Worm (Caenorhabditis elegans) whole organism, L4 larva: ENCODE results near the gene sul-1.

Source experiments
- F44E2.7 ChIP-seq: fragments of 200-800 bp; sonication (Bioruptor generic); IDR thresholded peaks from 2 replicates; pipeline ENCODE4 v2.1.2; 2022; ENCODE audit warnings: missing genetic modification characterization, missing compliant biosample characterization
- ZK337.2 ChIP-seq: fragments of 200-800 bp; sonication (Bioruptor generic); IDR thresholded peaks from 2 replicates; pipeline ENCODE4 v1.3.6; 2022; ENCODE audit warnings: missing genetic modification reagents, missing genetic modification characterization, missing compliant biosample characterization
- ZK546.5 ChIP-seq, 2 experiments: sonication (generic microtip); optimal IDR thresholded peaks; 2 replicates each; lab custom pipeline; 2017; ENCODE audit warnings: missing biosample characterization in 2 of 2, missing genetic modification characterization in 2 of 2
- aha-1 ChIP-seq: fragments of 150-350 bp; peaks from one replicate; lab custom pipeline; 2014; ENCODE audit warnings: missing biosample characterization, missing genetic modification characterization
- attf-4 ChIP-seq: sonication (generic microtip); optimal IDR thresholded peaks from 3 replicates; lab custom pipeline; 2017; ENCODE audit warnings: missing biosample characterization, missing genetic modification characterization
- ceh-28 ChIP-seq: fragments of 150-350 bp; optimal IDR thresholded peaks from 2 replicates; lab custom pipeline; 2014; ENCODE audit warnings: missing biosample characterization, missing genetic modification reagents, missing genetic modification characterization
- ceh-44 ChIP-seq: fragments of 200-800 bp; sonication (Bioruptor generic); IDR thresholded peaks from 2 replicates; pipeline ENCODE4 v1.3.6; 2022; ENCODE audit warnings: missing genetic modification reagents, missing genetic modification characterization, missing compliant biosample characterization
- ceh-62 ChIP-seq: sonication (generic microtip); optimal IDR thresholded peaks from 2 replicates; lab custom pipeline; 2017; ENCODE audit warnings: missing biosample characterization, missing genetic modification characterization
- ceh-82 ChIP-seq: sonication (generic microtip); optimal IDR thresholded peaks from 2 replicates; lab custom pipeline; 2017; ENCODE audit warnings: missing biosample characterization, missing genetic modification characterization
- cey-2 ChIP-seq: sonication (generic microtip); optimal IDR thresholded peaks from 3 replicates; lab custom pipeline; 2017; ENCODE audit warnings: missing genetic modification characterization, mild to moderate bottlenecking, missing compliant biosample characterization, antibody characterized with exemption, borderline replicate concordance; ENCODE audit not compliant: insufficient read depth
- daf-16 ChIP-seq, 3 experiments: sonication (generic microtip); optimal IDR thresholded peaks; 2 replicates each; lab custom pipeline; 2016 to 2017; ENCODE audit warnings: missing genetic modification characterization in 3 of 3, missing genetic modification reagents in 3 of 3, mild to moderate bottlenecking in 2 of 3, missing compliant biosample characterization in 2 of 3, missing biosample characterization in 1 of 3, moderate library complexity in 1 of 3
- daf-19 ChIP-seq: fragments of 200-800 bp; sonication (Bioruptor generic); conservative IDR thresholded peaks from 2 replicates; pipeline ENCODE4 v1.3.6; 2022; ENCODE audit warnings: missing genetic modification characterization, missing compliant biosample characterization
- dmd-6 ChIP-seq: fragments of 200-800 bp; sonication (Bioruptor generic); IDR thresholded peaks from 2 replicates; pipeline ENCODE4 v1.3.6; 2022; ENCODE audit warnings: missing genetic modification reagents, missing genetic modification characterization, missing compliant biosample characterization
- duxl-1 ChIP-seq: sonication (generic microtip); optimal IDR thresholded peaks from 2 replicates; lab custom pipeline; 2016; ENCODE audit warnings: mild to moderate bottlenecking, missing genetic modification characterization, moderate library complexity, missing compliant biosample characterization; ENCODE audit not compliant: poor library complexity
- dve-1 ChIP-seq: sonication (generic microtip); optimal IDR thresholded peaks from 2 replicates; lab custom pipeline; 2017; ENCODE audit warnings: antibody characterized with exemption, mild to moderate bottlenecking, missing genetic modification characterization, missing compliant biosample characterization; ENCODE audit not compliant: insufficient read depth
- fkh-10 ChIP-seq: fragments of 150-350 bp; optimal IDR thresholded peaks from 2 replicates; lab custom pipeline; 2014; ENCODE audit warnings: missing biosample characterization, missing genetic modification reagents, missing genetic modification characterization
- gei-8 ChIP-seq: fragments of 200-800 bp; sonication (Bioruptor generic); optimal IDR thresholded peaks from 2 replicates; lab custom pipeline; 2018; ENCODE audit warnings: mild to moderate bottlenecking, missing genetic modification characterization, missing compliant biosample characterization
- hlh-11 ChIP-seq: fragments of 200-800 bp; sonication (Bioruptor generic); optimal IDR thresholded peaks from 2 replicates; lab custom pipeline; 2018; ENCODE audit warnings: mild to moderate bottlenecking, missing genetic modification characterization, missing compliant biosample characterization
- hlh-30 ChIP-seq: sonication (generic microtip); optimal IDR thresholded peaks from 2 replicates; lab custom pipeline; 2017; ENCODE audit warnings: antibody characterized with exemption, mild to moderate bottlenecking, missing genetic modification characterization, missing compliant biosample characterization; ENCODE audit not compliant: insufficient read depth
- jun-1 ChIP-seq: fragments of 150-350 bp; optimal IDR thresholded peaks from 2 replicates; lab custom pipeline; 2014; ENCODE audit warnings: missing biosample characterization, missing genetic modification reagents, missing genetic modification characterization
- lim-7 ChIP-seq: fragments of 200-800 bp; sonication (Bioruptor generic); IDR thresholded peaks from 2 replicates; pipeline ENCODE4 v1.3.6; 2022; ENCODE audit warnings: missing genetic modification characterization, missing compliant biosample characterization
- lin-15B ChIP-seq: fragments of 150-350 bp; sonication (generic microtip); optimal IDR thresholded peaks from 3 replicates; lab custom pipeline; 2014; ENCODE audit warnings: missing biosample characterization, missing genetic modification characterization
- lir-3 ChIP-seq: sonication (generic microtip); optimal IDR thresholded peaks from 2 replicates; lab custom pipeline; 2016; ENCODE audit warnings: mild to moderate bottlenecking, missing genetic modification characterization, missing compliant biosample characterization
- madf-9 ChIP-seq: fragments of 200-800 bp; sonication (Bioruptor generic); conservative IDR thresholded peaks from 2 replicates; pipeline ENCODE4 v1.3.6; 2022; ENCODE audit warnings: missing genetic modification reagents, missing genetic modification characterization, missing compliant biosample characterization
- mdl-1 ChIP-seq, 2 experiments: fragments of 150-350 bp in 1 of 2; sonication (generic microtip) in 1 of 2; optimal IDR thresholded peaks; 2 replicates each; lab custom pipeline; 2014 to 2017; ENCODE audit warnings: missing biosample characterization in 2 of 2, missing genetic modification characterization in 2 of 2
- mep-1 ChIP-seq: fragments of 150-350 bp; sonication (generic microtip); optimal IDR thresholded peaks from 3 replicates; lab custom pipeline; 2014; ENCODE audit warnings: missing biosample characterization, missing genetic modification characterization
- mes-2 ChIP-seq: sonication (generic microtip); optimal IDR thresholded peaks from 2 replicates; lab custom pipeline; 2016; ENCODE audit warnings: missing genotype, mild to moderate bottlenecking, missing genetic modification characterization, missing compliant biosample characterization; ENCODE audit not compliant: poor library complexity, severe bottlenecking
- mxl-2 ChIP-seq: fragments of 200-800 bp; sonication (Bioruptor generic); conservative IDR thresholded peaks from 2 replicates; pipeline ENCODE4 v1.3.6; 2022; ENCODE audit warnings: missing genetic modification reagents, missing genetic modification characterization, missing compliant biosample characterization
- nhr-237 ChIP-seq: sonication (generic microtip); optimal IDR thresholded peaks from 2 replicates; lab custom pipeline; 2017; ENCODE audit warnings: missing biosample characterization, missing genetic modification characterization
- nhr-25 ChIP-seq: sonication (generic microtip); optimal IDR thresholded peaks from 2 replicates; lab custom pipeline; 2017; ENCODE audit warnings: missing genetic modification characterization, mild to moderate bottlenecking, missing compliant biosample characterization, antibody characterized with exemption, moderate library complexity, borderline replicate concordance; ENCODE audit not compliant: insufficient read depth
- nhr-28 ChIP-seq: fragments of 150-350 bp; optimal IDR thresholded peaks from 2 replicates; lab custom pipeline; 2014; ENCODE audit warnings: missing biosample characterization, missing genetic modification characterization
- nhr-42 ChIP-seq: fragments of 200-800 bp; sonication (Bioruptor generic); IDR thresholded peaks from 2 replicates; pipeline ENCODE4 v1.3.6; 2022; ENCODE audit warnings: missing genetic modification characterization, missing compliant biosample characterization
- nhr-77 ChIP-seq: fragments of 150-350 bp; optimal IDR thresholded peaks from 2 replicates; lab custom pipeline; 2014; ENCODE audit warnings: missing biosample characterization, missing genetic modification characterization
- pha-4 ChIP-seq, 2 experiments: fragments of 150-350 bp in 1 of 2; fragments of 200-800 bp in 1 of 2; sonication (Bioruptor generic) in 1 of 2; IDR thresholded peaks in 1 of 2; optimal IDR thresholded peaks in 1 of 2; 2 replicates each; pipeline versions ENCODE4 v1.3.6 to Lab custom; 2014 to 2022; ENCODE audit warnings: missing genetic modification characterization in 2 of 2, missing genetic modification reagents in 2 of 2, missing biosample characterization in 1 of 2, missing compliant biosample characterization in 1 of 2
- set-16 ChIP-seq: fragments of 200-800 bp; sonication (Bioruptor generic); IDR thresholded peaks from 2 replicates; pipeline ENCODE4 v1.3.6; 2022; ENCODE audit warnings: missing genetic modification reagents, missing genetic modification characterization, missing compliant biosample characterization
- spr-3 ChIP-seq: fragments of 200-800 bp; sonication (Bioruptor generic); optimal IDR thresholded peaks from 2 replicates; lab custom pipeline; 2018; ENCODE audit warnings: mild to moderate bottlenecking, missing genetic modification characterization, missing compliant biosample characterization
- unc-130 ChIP-seq: sonication (generic microtip); optimal IDR thresholded peaks from 2 replicates; lab custom pipeline; 2016; ENCODE audit warnings: missing genetic modification reagents, missing genetic modification characterization, missing compliant biosample characterization
- unc-39 ChIP-seq: sonication (generic microtip); optimal IDR thresholded peaks from 2 replicates; lab custom pipeline; 2017; ENCODE audit warnings: missing biosample characterization, missing genetic modification characterization
- unc-62 ChIP-seq, 3 experiments: fragments of 150-350 bp in 1 of 3; sonication (generic microtip); optimal IDR thresholded peaks in 2 of 3; peaks in 1 of 3; 1 replicate in 1 of 3; 2 replicates in 2 of 3; lab custom pipeline; 2014 to 2017; ENCODE audit warnings: missing biosample characterization in 3 of 3, missing genetic modification characterization in 3 of 3, missing genetic modification reagents in 3 of 3, missing genotype in 1 of 3
- zfp-2 ChIP-seq: sonication (generic microtip); optimal IDR thresholded peaks from 2 replicates; lab custom pipeline; 2016; ENCODE audit warnings: mild to moderate bottlenecking, missing genetic modification characterization, missing compliant biosample characterization
- zfp-3 ChIP-seq: fragments of 200-800 bp; sonication (Bioruptor generic); conservative IDR thresholded peaks from 2 replicates; pipeline ENCODE4 v1.3.6; 2022; ENCODE audit warnings: missing genetic modification reagents, missing genetic modification characterization, missing compliant biosample characterization
- zip-11 ChIP-seq: fragments of 200-800 bp; sonication (Bioruptor generic); IDR thresholded peaks from 2 replicates; pipeline ENCODE4 v1.3.6; 2022; ENCODE audit warnings: missing genetic modification characterization, missing compliant biosample characterization
- ztf-11 ChIP-seq: fragments of 150-350 bp; optimal IDR thresholded peaks from 2 replicates; lab custom pipeline; 2014; ENCODE audit warnings: missing biosample characterization, missing genetic modification characterization
- ztf-7 ChIP-seq: fragments of 150-350 bp; optimal IDR thresholded peaks from 2 replicates; lab custom pipeline; 2014; ENCODE audit warnings: missing biosample characterization, missing genetic modification characterization

sul-1 gene

DNA sequence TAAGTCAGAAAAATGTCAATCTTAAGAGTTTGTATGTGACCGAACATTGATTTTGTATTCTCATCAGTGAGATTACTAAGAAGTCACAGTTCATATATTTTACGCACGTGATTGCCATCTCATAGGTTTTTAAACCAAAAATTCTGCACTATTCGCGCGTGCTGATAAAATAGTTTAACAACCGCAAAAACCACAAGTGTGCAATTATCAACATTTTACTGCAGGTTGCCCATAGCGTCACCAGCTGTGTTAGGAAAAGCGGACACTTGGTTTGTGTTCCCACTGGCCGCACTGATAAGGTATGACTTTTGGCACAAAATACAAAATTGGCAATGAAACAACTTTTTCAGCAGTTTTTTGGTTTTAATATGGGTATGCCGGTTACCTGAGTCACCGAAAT is 19.4 kb upstream of the sul-1 start (continued):
- TF ChIP-seq fkh-10 (GFP tag; lab: Kevin White, UChicago) = no peak
- TF ChIP-seq gei-8 = peak; percentile 84
- TF ChIP-seq daf-19 (GFP tag; lab: Robert Waterston, UW) = no peak
- TF ChIP-seq daf-16 (GFP tag; optimal IDR thresholded peaks at IDR 0.05; lab: Kevin White, UChicago) = peak in 1 of 2 experiments; percentile 53
- peak; percentile 82 for TF ChIP-seq daf-16 (tag; optimal IDR thresholded peaks at IDR 0.05; lab: Kevin White, UChicago)
- TF ChIP-seq ceh-44 (GFP tag; lab: Robert Waterston, UW) = no peak
- TF ChIP-seq madf-9 = no peak
- TF ChIP-seq lin-15B (tag; lab: Kevin White, UChicago) = no peak
- no peak for TF ChIP-seq duxl-1 (tag; lab: Kevin White, UChicago)
- peak; percentile 68 for TF ChIP-seq hlh-30 (tag; lab: Kevin White, UChicago)
- TF ChIP-seq ztf-11 (tag; lab: Kevin White, UChicago) = no peak
- TF ChIP-seq mxl-2 = no peak
- TF ChIP-seq mes-2 (tag; lab: Kevin White, UChicago) = no peak
- TF ChIP-seq pha-4 (GFP tag; IDR thresholded peaks at IDR 0.05; lab: Robert Waterston, UW) = no peak
- no peak for TF ChIP-seq pha-4 (tag; optimal IDR thresholded peaks at IDR 0.05; lab: Kevin White, UChicago)
- TF ChIP-seq cey-2 (tag; lab: Kevin White, UChicago) = no peak
- TF ChIP-seq nhr-237 (tag; lab: Kevin White, UChicago) = no peak
- TF ChIP-seq jun-1 = no peak
- TF ChIP-seq set-16 (GFP tag; lab: Robert Waterston, UW) = no peak
- peak; percentile 95 for TF ChIP-seq hlh-11 (tag; lab: Kevin White, UChicago)
- TF ChIP-seq nhr-77 (tag; lab: Kevin White, UChicago) = peak; percentile 79

DNA sequence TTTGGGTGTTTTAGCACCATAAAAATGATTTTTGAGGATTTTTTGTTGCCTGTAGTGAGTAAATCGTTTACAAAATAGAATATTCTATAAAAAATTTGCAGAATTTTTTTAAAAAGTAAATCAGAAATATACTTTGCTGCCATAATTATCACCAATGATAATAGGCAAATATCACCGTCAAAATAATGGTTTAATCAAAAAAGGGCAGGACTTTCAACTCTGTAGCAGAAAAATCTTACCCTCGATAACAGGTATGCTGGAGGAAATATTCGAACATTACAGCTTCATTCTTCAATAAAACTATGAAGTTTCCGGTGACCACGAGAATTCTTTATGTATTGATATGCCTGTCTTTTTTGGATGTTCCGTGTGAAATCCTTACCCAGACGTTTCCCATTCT is 18.5 kb upstream of the sul-1 start, which contains the start of gene K09C4.4:
Gene K09C4.4, plus strand, starts transcription at position 301 of the 400 bp plus-strand sequence.
- TF ChIP-seq gei-8 (no peak), unc-62 (GFP tag; optimal IDR thresholded peaks at IDR 0.05 in 1 of 2; lab: Kevin White, UChicago) (peak in 1 of 2 experiments; percentile 18), unc-62 (tag; optimal IDR thresholded peaks at IDR 0.05; lab: Kevin White, UChicago) (no peak), ztf-7 (no peak)

DNA sequence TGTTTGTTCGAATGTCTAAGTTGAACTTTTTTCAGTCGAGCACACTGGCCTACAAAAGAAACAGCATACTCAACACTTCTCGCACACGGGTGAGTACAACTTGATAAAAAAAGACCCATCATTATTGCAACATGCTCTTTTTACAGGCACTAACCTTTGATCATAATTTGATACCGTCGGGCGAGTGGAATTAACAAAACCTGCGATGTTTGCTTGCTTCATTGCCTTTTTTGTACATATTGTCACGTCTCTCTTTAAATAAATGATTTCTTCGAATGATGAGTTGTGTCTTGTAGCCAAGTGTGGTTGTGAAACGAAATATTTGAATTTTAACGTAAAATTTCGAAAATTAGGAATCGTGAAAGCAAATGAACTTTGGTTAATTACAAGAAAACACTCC is 14.7 kb upstream of the sul-1 start:
- no peak for TF ChIP-seq zfp-2 (tag; lab: Kevin White, UChicago)
- TF ChIP-seq ceh-44 (GFP tag; lab: Robert Waterston, UW) = no peak
- no peak for TF ChIP-seq zip-11 (GFP tag; lab: Robert Waterston, UW)
- TF ChIP-seq nhr-28 (tag; lab: Kevin White, UChicago) = peak; percentile 85
- peak; percentile 67 for TF ChIP-seq aha-1 (tag; lab: Kevin White, UChicago)
- TF ChIP-seq nhr-77 (tag; lab: Kevin White, UChicago) = peak; percentile 20
- TF ChIP-seq lir-3 (tag; lab: Kevin White, UChicago) = no peak
- TF ChIP-seq F44E2.7 (GFP tag; lab: Robert Waterston, UW) = no peak
- peak in 1 of 2 experiments; percentile 43 for TF ChIP-seq mdl-1 (tag; optimal IDR thresholded peaks at IDR 0.05; lab: Kevin White, UChicago)
- no peak for TF ChIP-seq zfp-3
- no peak for TF ChIP-seq ceh-28 (tag; lab: Kevin White, UChicago)
- no peak for TF ChIP-seq ceh-62
- TF ChIP-seq nhr-25 (tag; lab: Kevin White, UChicago) = no peak
- no peak for TF ChIP-seq ZK546.5 (tag; optimal IDR thresholded peaks at IDR 0.05; lab: Kevin White, UChicago)
- no peak for TF ChIP-seq unc-62 (GFP tag; optimal IDR thresholded peaks at IDR 0.05 in 1 of 2; lab: Kevin White, UChicago)
- TF ChIP-seq unc-62 (tag; optimal IDR thresholded peaks at IDR 0.05; lab: Kevin White, UChicago) = no peak
- TF ChIP-seq lim-7 (GFP tag; lab: Robert Waterston, UW) = no peak
- peak; percentile 58 for TF ChIP-seq hlh-11 (tag; lab: Kevin White, UChicago)
- TF ChIP-seq nhr-42 = no peak
- TF ChIP-seq cey-2 (tag; lab: Kevin White, UChicago) = no peak
- no peak for TF ChIP-seq attf-4 (tag; lab: Kevin White, UChicago)
- TF ChIP-seq mep-1 = no peak
- no peak for TF ChIP-seq ceh-82 (tag; lab: Kevin White, UChicago)
- no peak for TF ChIP-seq unc-39 (tag; lab: Kevin White, UChicago)
- TF ChIP-seq ZK337.2 (GFP tag; lab: Robert Waterston, UW) = no peak
- TF ChIP-seq dve-1 (tag; lab: Kevin White, UChicago) = peak; percentile 55
- no peak for TF ChIP-seq unc-130 (GFP tag; lab: Kevin White, UChicago)
- peak; percentile 69 for TF ChIP-seq dmd-6 (GFP tag; lab: Robert Waterston, UW)
- TF ChIP-seq madf-9 = no peak
- TF ChIP-seq spr-3 (GFP tag; lab: Kevin White, UChicago) = no peak
- TF ChIP-seq daf-16 (GFP tag; optimal IDR thresholded peaks at IDR 0.05; lab: Kevin White, UChicago) = no peak
- TF ChIP-seq daf-16 (tag; optimal IDR thresholded peaks at IDR 0.05; lab: Kevin White, UChicago) = peak; percentile 53
